Fruit fly (Drosophila melanogaster) whole organism, embryonic: ENCODE data around the gene tex.
A peak's percentile ranks its signal among the peaks of the same experiment; 100 is the strongest.

Experiments
- Adf1 ChIP-seq: fragments of 200-800 bp; sonication (Bioruptor generic); IDR thresholded peaks from 2 replicates; pipeline ENCODE4 v1.3.6; 2022; ENCODE audit warnings: missing biosample characterization, missing genetic modification characterization
- Blimp-1 ChIP-seq: fragments of 200-800 bp; sonication (Bioruptor generic); optimal IDR thresholded peaks from 3 replicates; lab custom pipeline; 2018; ENCODE audit warnings: missing biosample characterization, missing genetic modification characterization, mild to moderate bottlenecking, moderate library complexity, missing genetic modification reagents
- BtbVII ChIP-seq: fragments of 200-800 bp; sonication (Bioruptor generic); optimal IDR thresholded peaks from 3 replicates; lab custom pipeline; 2017; ENCODE audit warnings: missing biosample characterization, mild to moderate bottlenecking, missing genetic modification characterization
- Bteb2 ChIP-seq: fragments of 200-800 bp; sonication (Bioruptor generic); optimal IDR thresholded peaks from 2 replicates; lab custom pipeline; 2016; ENCODE audit warnings: missing biosample characterization, missing genetic modification characterization
- CG10209 ChIP-seq: fragments of 200-800 bp; sonication (Bioruptor generic); optimal IDR thresholded peaks from 3 replicates; lab custom pipeline; 2017; ENCODE audit warnings: missing biosample characterization, mild to moderate bottlenecking, missing genetic modification characterization, missing genetic modification reagents
- CG12391 ChIP-seq: fragments of 200-800 bp; sonication (Bioruptor generic); optimal IDR thresholded peaks from 3 replicates; lab custom pipeline; 2018; ENCODE audit warnings: missing biosample characterization, mild to moderate bottlenecking, missing genetic modification characterization, moderate library complexity
- CG13123 ChIP-seq: fragments of 200-800 bp; sonication (Bioruptor generic); optimal IDR thresholded peaks from 2 replicates; lab custom pipeline; 2016; ENCODE audit warnings: missing biosample characterization, missing genetic modification characterization
- CG14014 ChIP-seq: fragments of 200-800 bp; sonication (Bioruptor generic); IDR thresholded peaks from 2 replicates; pipeline ENCODE4 v1.3.6; 2022; ENCODE audit warnings: missing biosample characterization, missing genetic modification characterization
- CG14710 ChIP-seq: fragments of 200-800 bp; sonication (Bioruptor generic); optimal IDR thresholded peaks from 3 replicates; lab custom pipeline; 2019; ENCODE audit warnings: missing biosample characterization, mild to moderate bottlenecking, missing genetic modification characterization, moderate library complexity
- CG14860 ChIP-seq: fragments of 200-800 bp; sonication (Bioruptor generic); IDR thresholded peaks from 3 replicates; pipeline ENCODE4 v1.3.6; 2022; ENCODE audit warnings: missing biosample characterization, missing genetic modification characterization; ENCODE audit not compliant: partially characterized antibody
- CG15601 ChIP-seq: fragments of 200-800 bp; sonication (Bioruptor generic); optimal IDR thresholded peaks from 3 replicates; lab custom pipeline; 2019; ENCODE audit warnings: missing biosample characterization, mild to moderate bottlenecking, missing genetic modification characterization, moderate library complexity
- CG16815 ChIP-seq: fragments of 200-800 bp; sonication (Bioruptor generic); optimal IDR thresholded peaks from 3 replicates; lab custom pipeline; 2017; ENCODE audit warnings: missing biosample characterization, mild to moderate bottlenecking, missing genetic modification characterization
- CG17328 ChIP-seq: fragments of 200-800 bp; sonication (Bioruptor generic); IDR thresholded peaks from 2 replicates; pipeline ENCODE4 v1.3.6; 2022; ENCODE audit warnings: missing biosample characterization, missing genetic modification characterization
- CG17568 ChIP-seq: fragments of 200-800 bp; sonication (Bioruptor generic); optimal IDR thresholded peaks from 2 replicates; lab custom pipeline; 2018; ENCODE audit warnings: missing biosample characterization, mild to moderate bottlenecking, missing genetic modification characterization, moderate library complexity
- CG30403 ChIP-seq: fragments of 200-800 bp; sonication (Bioruptor generic); optimal IDR thresholded peaks from 3 replicates; lab custom pipeline; 2016; ENCODE audit warnings: missing biosample characterization, missing genetic modification characterization
- CG31365 ChIP-seq: fragments of 200-800 bp; sonication (Bioruptor generic); optimal IDR thresholded peaks from 2 replicates; lab custom pipeline; 2018; ENCODE audit warnings: missing biosample characterization, mild to moderate bottlenecking, missing genetic modification characterization
- CG31441 ChIP-seq: fragments of 200-800 bp; sonication (Bioruptor generic); IDR thresholded peaks from 2 replicates; pipeline ENCODE4 v1.3.6; 2022; ENCODE audit warnings: missing biosample characterization, missing genetic modification characterization
- CG32772 ChIP-seq: fragments of 200-800 bp; sonication (Bioruptor generic); IDR thresholded peaks from 2 replicates; pipeline ENCODE4 v1.3.6; 2022; ENCODE audit warnings: missing biosample characterization, missing genetic modification characterization
- CG3838 ChIP-seq: fragments of 200-800 bp; sonication (Bioruptor generic); optimal IDR thresholded peaks from 3 replicates; lab custom pipeline; 2016; ENCODE audit warnings: missing biosample characterization, missing genetic modification characterization
- CG7556 ChIP-seq: fragments of 200-800 bp; sonication (Bioruptor generic); optimal IDR thresholded peaks from 2 replicates; lab custom pipeline; 2017; ENCODE audit warnings: missing biosample characterization, mild to moderate bottlenecking, missing genetic modification characterization
- CG8281 ChIP-seq: fragments of 200-800 bp; sonication (Bioruptor generic); optimal IDR thresholded peaks from 2 replicates; lab custom pipeline; 2018; ENCODE audit warnings: missing biosample characterization, mild to moderate bottlenecking, missing genetic modification characterization, moderate library complexity
- CG8388 ChIP-seq: fragments of 200-800 bp; sonication (Bioruptor generic); optimal IDR thresholded peaks from 2 replicates; lab custom pipeline; 2019; ENCODE audit warnings: missing biosample characterization, mild to moderate bottlenecking, missing genetic modification characterization, moderate library complexity
- Camta ChIP-seq: fragments of 200-800 bp; sonication (Bioruptor generic); optimal IDR thresholded peaks from 2 replicates; lab custom pipeline; 2016; ENCODE audit warnings: missing biosample characterization, missing genetic modification characterization
- Dad ChIP-seq: fragments of 200-800 bp; sonication (Bioruptor generic); optimal IDR thresholded peaks from 3 replicates; lab custom pipeline; 2016; ENCODE audit warnings: missing biosample characterization, missing genetic modification characterization
- Elba2 ChIP-seq: fragments of 200-800 bp; sonication (Bioruptor generic); optimal IDR thresholded peaks from 3 replicates; lab custom pipeline; 2016; ENCODE audit warnings: missing biosample characterization, missing genetic modification characterization
- Fer1 ChIP-seq: fragments of 200-800 bp; sonication (Bioruptor generic); optimal IDR thresholded peaks from 2 replicates; lab custom pipeline; 2017; ENCODE audit warnings: missing biosample characterization, mild to moderate bottlenecking, missing genetic modification characterization
- Gug ChIP-seq: fragments of 200-800 bp; sonication (Bioruptor generic); IDR thresholded peaks from 4 replicates; pipeline ENCODE4 v1.3.6; 2022; ENCODE audit warnings: missing biosample characterization, missing genetic modification characterization
- HLH4C ChIP-seq: fragments of 200-800 bp; sonication (Bioruptor generic); IDR thresholded peaks from 3 replicates; pipeline ENCODE4 v1.3.6; 2022; ENCODE audit warnings: missing biosample characterization, missing genetic modification characterization; ENCODE audit not compliant: partially characterized antibody
- Hmx ChIP-seq: fragments of 200-800 bp; sonication (Bioruptor generic); optimal IDR thresholded peaks from 2 replicates; lab custom pipeline; 2016; ENCODE audit warnings: missing biosample characterization, missing genetic modification characterization
- Hsf ChIP-seq: fragments of 200-800 bp; sonication (Bioruptor generic); optimal IDR thresholded peaks from 3 replicates; lab custom pipeline; 2016; ENCODE audit warnings: missing biosample characterization, missing genetic modification characterization
- Lim3 ChIP-seq: fragments of 200-800 bp; sonication (Bioruptor generic); IDR thresholded peaks from 2 replicates; pipeline ENCODE4 v1.3.6; 2022; ENCODE audit warnings: missing biosample characterization, missing genetic modification characterization
- NfI ChIP-seq: fragments of 200-800 bp; sonication (Bioruptor generic); optimal IDR thresholded peaks from 3 replicates; lab custom pipeline; 2018; ENCODE audit warnings: missing biosample characterization, mild to moderate bottlenecking, missing genetic modification characterization, moderate library complexity
- Poxn ChIP-seq: fragments of 200-800 bp; sonication (Bioruptor generic); IDR thresholded peaks from 2 replicates; pipeline ENCODE4 v1.3.6; 2022; ENCODE audit warnings: missing biosample characterization, missing genetic modification characterization
- Sox100B ChIP-seq: fragments of 200-800 bp; sonication (Bioruptor generic); optimal IDR thresholded peaks from 3 replicates; lab custom pipeline; 2018; ENCODE audit warnings: missing biosample characterization, mild to moderate bottlenecking, missing genetic modification characterization
- ap ChIP-seq: fragments of 200-800 bp; sonication (Bioruptor generic); IDR thresholded peaks from 2 replicates; pipeline ENCODE4 v1.3.6; 2022; ENCODE audit warnings: missing biosample characterization, missing genetic modification characterization
- ase ChIP-seq: fragments of 200-800 bp; sonication (Bioruptor generic); IDR thresholded peaks from 3 replicates; pipeline ENCODE4 v1.3.6; 2022; ENCODE audit warnings: missing biosample characterization, missing genetic modification characterization
- bsh ChIP-seq, 2 experiments: fragments of 200-800 bp; sonication (Bioruptor generic); optimal IDR thresholded peaks; 2 replicates each; lab custom pipeline; 2017 to 2018; ENCODE audit warnings: mild to moderate bottlenecking in 2 of 2, missing biosample characterization in 2 of 2, missing genetic modification characterization in 2 of 2, moderate library complexity in 1 of 2
- cad ChIP-seq: fragments of >200 bp; optimal IDR thresholded peaks from 2 replicates; lab custom pipeline; 2017; ENCODE audit warnings: missing biosample characterization, missing genetic modification characterization
- en ChIP-seq: fragments of 200-800 bp; sonication (Bioruptor generic); optimal IDR thresholded peaks from 2 replicates; lab custom pipeline; 2016; ENCODE audit warnings: missing biosample characterization, missing genetic modification characterization
- fd64A ChIP-seq: fragments of 200-800 bp; sonication (Bioruptor generic); optimal IDR thresholded peaks from 3 replicates; lab custom pipeline; 2018; ENCODE audit warnings: missing biosample characterization, mild to moderate bottlenecking, missing genetic modification characterization
- fu2 ChIP-seq: fragments of 200-800 bp; sonication (Bioruptor generic); optimal IDR thresholded peaks from 2 replicates; lab custom pipeline; 2016; ENCODE audit warnings: missing biosample characterization, missing genetic modification characterization
- hbn ChIP-seq: fragments of 200-800 bp; sonication (Bioruptor generic); IDR thresholded peaks from 2 replicates; pipeline ENCODE4 v1.3.6; 2022; ENCODE audit warnings: missing biosample characterization, missing genetic modification characterization; ENCODE audit not compliant: partially characterized antibody
- jumu ChIP-seq: fragments of 200-800 bp; sonication (Bioruptor generic); optimal IDR thresholded peaks from 3 replicates; lab custom pipeline; 2016; ENCODE audit warnings: missing biosample characterization, missing genetic modification characterization
- kah ChIP-seq: fragments of 200-800 bp; sonication (Bioruptor generic); optimal IDR thresholded peaks from 2 replicates; lab custom pipeline; 2018; ENCODE audit warnings: missing biosample characterization, mild to moderate bottlenecking, missing genetic modification characterization
- lmd ChIP-seq: fragments of 200-800 bp; sonication (Bioruptor generic); IDR thresholded peaks from 2 replicates; pipeline ENCODE4 v1.3.6; 2022; ENCODE audit warnings: missing biosample characterization, missing genetic modification characterization
- mirr ChIP-seq: fragments of 200-800 bp; sonication (Bioruptor generic); optimal IDR thresholded peaks from 3 replicates; lab custom pipeline; 2018; ENCODE audit warnings: missing biosample characterization, mild to moderate bottlenecking, missing genetic modification characterization
- pnt ChIP-seq: fragments of 200-800 bp; sonication (Bioruptor generic); optimal IDR thresholded peaks from 3 replicates; lab custom pipeline; 2016; ENCODE audit warnings: missing biosample characterization, missing genetic modification characterization
- sqz ChIP-seq: fragments of 200-800 bp; sonication (Bioruptor generic); optimal IDR thresholded peaks from 3 replicates; lab custom pipeline; 2018; ENCODE audit warnings: missing biosample characterization, mild to moderate bottlenecking, missing genetic modification characterization
- stc ChIP-seq: fragments of 200-800 bp; sonication (Bioruptor generic); IDR thresholded peaks from 2 replicates; pipeline ENCODE4 v1.3.6; 2022; ENCODE audit warnings: missing biosample characterization, missing genetic modification characterization
- tup ChIP-seq: fragments of 200-800 bp; sonication (Bioruptor generic); optimal IDR thresholded peaks from 2 replicates; lab custom pipeline; 2016; ENCODE audit warnings: missing biosample characterization, mild to moderate bottlenecking, missing genetic modification characterization, moderate library complexity
- zf30C ChIP-seq: fragments of 200-800 bp; sonication (Bioruptor generic); optimal IDR thresholded peaks from 3 replicates; lab custom pipeline; 2018; ENCODE audit warnings: missing biosample characterization, mild to moderate bottlenecking, missing genetic modification characterization

The tex gene

DNA sequence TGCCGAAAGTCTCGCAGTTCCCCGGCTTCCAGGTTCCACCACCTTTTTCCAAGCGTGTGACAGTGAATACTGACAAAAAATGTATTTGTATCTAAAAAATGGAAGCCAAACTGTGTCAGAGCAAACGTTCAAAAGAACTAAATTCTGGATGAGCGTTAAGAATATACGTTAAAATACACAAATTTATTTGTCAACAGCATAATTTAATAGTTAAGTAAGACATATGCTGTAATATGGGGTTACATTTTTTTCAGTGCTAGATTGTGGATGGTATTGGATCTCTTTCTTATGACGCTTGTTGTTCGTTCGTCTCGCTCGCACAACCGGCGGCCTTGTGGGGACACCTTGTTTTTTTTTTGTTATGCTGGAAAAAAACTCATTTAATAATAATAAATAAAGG is 47.1 kb upstream of the tex start (continued):
- TF ChIP-seq HLH4C (no peak), Fer1 (GFP tag; lab: Kevin White, UChicago) (peak; percentile 97), Sox100B (GFP tag; lab: Kevin White, UChicago) (peak; percentile 86), Gug (GFP tag; lab: Robert Waterston, UW) (peak; percentile 90), hbn (GFP tag; lab: Robert Waterston, UW) (no peak), CG7556 (GFP tag; lab: Kevin White, UChicago) (peak; percentile 94), jumu (peak; percentile 94), CG31365 (tag; lab: Kevin White, UChicago) (peak; percentile 82), CG8281 (peak; percentile 80), Adf1 (peak; percentile 86), Hmx (GFP tag; lab: Kevin White, UChicago) (peak; percentile 87), fu2 (peak; percentile 97), CG17568 (peak; percentile 94), Camta (GFP tag; lab: Kevin White, UChicago) (peak; percentile 96), CG10209 (peak; percentile 94), CG3838 (GFP tag; lab: Kevin White, UChicago) (peak; percentile 84), fd64A (GFP tag; lab: Kevin White, UChicago) (peak; percentile 66), mirr (peak; percentile 83), pnt (GFP tag; lab: Kevin White, UChicago) (peak; percentile 95), CG17328 (GFP tag; lab: Robert Waterston, UW) (peak; percentile 89), Bteb2 (GFP tag; lab: Kevin White, UChicago) (peak; percentile 95), en (GFP tag; lab: Kevin White, UChicago) (peak; percentile 94), NfI (peak; percentile 96), CG14710 (peak; percentile 80), sqz (GFP tag; lab: Kevin White, UChicago) (peak; percentile 88), CG14860 (GFP tag; lab: Robert Waterston, UW) (no peak), BtbVII (GFP tag; lab: Kevin White, UChicago) (peak; percentile 95), ase (GFP tag; lab: Robert Waterston, UW) (peak; percentile 93), Lim3 (peak; percentile 80), CG31441 (GFP tag; lab: Robert Waterston, UW) (peak; percentile 76), CG12391 (tag; lab: Kevin White, UChicago) (peak; percentile 95), CG16815 (GFP tag; lab: Kevin White, UChicago) (peak; percentile 79), CG30403 (GFP tag; lab: Kevin White, UChicago) (peak; percentile 97), CG15601 (tag; lab: Kevin White, UChicago) (peak; percentile 69), zf30C (GFP tag; lab: Kevin White, UChicago) (peak; percentile 90), Hsf (GFP tag; lab: Kevin White, UChicago) (peak; percentile 96), kah (peak; percentile 44), CG14014 (GFP tag; lab: Robert Waterston, UW) (peak; percentile 96), Elba2 (GFP tag; lab: Kevin White, UChicago) (no peak), CG32772 (GFP tag; lab: Robert Waterston, UW) (peak; percentile 93), stc (GFP tag; lab: Robert Waterston, UW) (peak; percentile 95), CG13123 (GFP tag; lab: Kevin White, UChicago) (peak; percentile 92), tup (GFP tag; lab: Kevin White, UChicago) (peak; percentile 87), bsh (GFP tag; optimal IDR thresholded peaks at IDR 0.05; lab: Kevin White, UChicago) (peak; percentile 43 to 93), Poxn (GFP tag; lab: Robert Waterston, UW) (peak; percentile 93), Dad (GFP tag; lab: Kevin White, UChicago) (peak; percentile 94), Blimp-1 (GFP tag; lab: Kevin White, UChicago) (peak; percentile 91), CG8388 (peak; percentile 92), lmd (GFP tag; lab: Robert Waterston, UW) (peak; percentile 96), ap (GFP tag; lab: Robert Waterston, UW) (peak; percentile 87), cad (GFP tag; lab: Kevin White, UChicago) (no peak)
